Fruit fly (Drosophila melanogaster) whole organism, prepupa: Measurements from ENCODE around the gene Ntl.

Experiments used
- CG10669 ChIP-seq: fragments of 200-800 bp; sonication (Bioruptor generic); optimal IDR thresholded peaks from 3 replicates; lab custom pipeline; 2018; ENCODE audit warnings: missing biosample characterization, mild to moderate bottlenecking, missing genetic modification characterization, moderate library complexity
- CG6276 ChIP-seq: fragments of 200-800 bp; sonication (Bioruptor generic); optimal IDR thresholded peaks from 2 replicates; lab custom pipeline; 2017; ENCODE audit warnings: missing biosample characterization, mild to moderate bottlenecking, missing genetic modification characterization
- Hr39 ChIP-seq: fragments of 200-800 bp; sonication (Bioruptor generic); optimal IDR thresholded peaks from 2 replicates; lab custom pipeline; 2016; ENCODE audit warnings: missing biosample characterization, missing genetic modification characterization
- Sox14 ChIP-seq: fragments of 200-800 bp; sonication (Bioruptor generic); optimal IDR thresholded peaks from 3 replicates; lab custom pipeline; 2016; ENCODE audit warnings: missing biosample characterization, missing genetic modification characterization
- lz ChIP-seq: fragments of 200-800 bp; sonication (Bioruptor generic); optimal IDR thresholded peaks from 3 replicates; lab custom pipeline; 2016; ENCODE audit warnings: missing biosample characterization, missing genetic modification characterization

- TF ChIP-seq lz (GFP tag; lab: Kevin White, UChicago) = no peak
- TF ChIP-seq CG10669 (GFP tag; lab: Kevin White, UChicago) = no peak
- TF ChIP-seq Hr39 (GFP tag; lab: Kevin White, UChicago) = no peak
- no peak for TF ChIP-seq CG6276
- no peak for TF ChIP-seq Sox14 (GFP tag; lab: Kevin White, UChicago)
Observed at dm6 chr2L:7753086-7753485, 42.4 kb downstream of the Ntl start, which contains the start of gene CG7203.
